Fruit fly (Drosophila melanogaster): ENCODE data around the gene Ccp84Ag.

Ccp84Ag gene

dm6 chr3R:6646740-6647139, 39.8 kb upstream of the Ccp84Ag start, which contains the start of gene Taf1 (continued):
- TF ChIP-seq HLH4C (GFP tag; IDR thresholded peaks at IDR 0.05; ENCODE audit: partially characterized antibody): 0 out of 3 replicates have a peak, but pooled peaks have one; percentile 37
- no peak for TF ChIP-seq CG8924 (tag; optimal IDR thresholded peaks at IDR 0.05)
- no peak for TF ChIP-seq seq (GFP tag; IDR thresholded peaks at IDR 0.05)
- TF ChIP-seq CG16863 (GFP tag; optimal IDR thresholded peaks at IDR 0.05): no peak
- TF ChIP-seq dpn (GFP tag; optimal IDR thresholded peaks at IDR 0.05): no peak
- no peak for TF ChIP-seq grau (tag; optimal IDR thresholded peaks at IDR 0.05)
- no peak for TF ChIP-seq CG6791 (GFP tag; IDR thresholded peaks at IDR 0.05; ENCODE audit: partially characterized antibody)
- no peak for TF ChIP-seq HHEX (GFP tag; optimal IDR thresholded peaks at IDR 0.05)
- no peak for TF ChIP-seq org-1 (GFP tag; optimal IDR thresholded peaks at IDR 0.05)
- no peak for TF ChIP-seq CG34376 (GFP tag; optimal IDR thresholded peaks at IDR 0.05)
- no peak for TF ChIP-seq CG18476 (GFP tag; optimal IDR thresholded peaks at IDR 0.05)
- no peak for TF ChIP-seq her (GFP tag; optimal IDR thresholded peaks at IDR 0.05)
- TF ChIP-seq CG4730 (GFP tag; IDR thresholded peaks at IDR 0.05): no peak
- peak; percentile 79 for TF ChIP-seq Med (GFP tag)
- no peak for TF ChIP-seq CG13296 (GFP tag; optimal IDR thresholded peaks at IDR 0.05)
- peak; percentile 29; the same call in 1 of the 2 replicates for TF ChIP-seq amos (GFP tag; IDR thresholded peaks at IDR 0.05; ENCODE audit: partially characterized antibody)
- peak in 1 of 2 experiments; percentile 30 for TF ChIP-seq insv (GFP tag; optimal IDR thresholded peaks at IDR 0.05)
- TF ChIP-seq CG16779 (GFP tag; IDR thresholded peaks at IDR 0.05): no peak
- TF ChIP-seq dmrt11E (tag; optimal IDR thresholded peaks at IDR 0.05): no peak
- TF ChIP-seq jigr1 (GFP tag; IDR thresholded peaks at IDR 0.05): no peak
- no peak for TF ChIP-seq Bdp1 (GFP tag; optimal IDR thresholded peaks at IDR 0.05)
- no peak for TF ChIP-seq D19B (GFP tag; optimal IDR thresholded peaks at IDR 0.05)
- no peak for TF ChIP-seq CG11456 (GFP tag; IDR thresholded peaks at IDR 0.05)
- no peak for TF ChIP-seq Camta (GFP tag; optimal IDR thresholded peaks at IDR 0.05)
- TF ChIP-seq CG1832 (GFP tag; optimal IDR thresholded peaks at IDR 0.05): no peak
- no peak for TF ChIP-seq onecut (GFP tag; IDR thresholded peaks at IDR 0.05)
- no peak for TF ChIP-seq CG17568 (GFP tag; optimal IDR thresholded peaks at IDR 0.05)
- no peak for TF ChIP-seq CG18262 (tag; optimal IDR thresholded peaks at IDR 0.05)
- no peak for TF ChIP-seq Ssrp (tag; optimal IDR thresholded peaks at IDR 0.05)
- no peak for TF ChIP-seq CG4328 (GFP tag; optimal IDR thresholded peaks at IDR 0.05)
- TF ChIP-seq CG10209 (GFP tag; optimal IDR thresholded peaks at IDR 0.05): no peak
- TF ChIP-seq CG4404 (GFP tag; IDR thresholded peaks at IDR 0.05): no peak
- no peak for TF ChIP-seq CG12219 (GFP tag; optimal IDR thresholded peaks at IDR 0.05)
- no peak for TF ChIP-seq CG31365 (tag; optimal IDR thresholded peaks at IDR 0.05)
- TF ChIP-seq CG18764 (GFP tag; optimal IDR thresholded peaks at IDR 0.05): no peak
- TF ChIP-seq eve (GFP tag; optimal IDR thresholded peaks at IDR 0.05): no peak
- no peak for TF ChIP-seq CG11398 (GFP tag; optimal IDR thresholded peaks at IDR 0.05)
- no peak for TF ChIP-seq oc (tag; optimal IDR thresholded peaks at IDR 0.05)
- peak in 1 of 2 experiments; percentile 21 for TF ChIP-seq crp (GFP tag; optimal IDR thresholded peaks at IDR 0.05)
- TF ChIP-seq nmo (GFP tag; optimal IDR thresholded peaks at IDR 0.05): no peak
- TF ChIP-seq HmgD (GFP tag; optimal IDR thresholded peaks at IDR 0.05): peak; percentile 68
- no peak for TF ChIP-seq Six4 (GFP tag; optimal IDR thresholded peaks at IDR 0.05)
- TF ChIP-seq prd (optimal IDR thresholded peaks at IDR 0.05): no peak
- peak; percentile 50; the same call in 2 of the 3 replicates for TF ChIP-seq prd (GFP tag; IDR thresholded peaks at IDR 0.05)
- no peak for TF ChIP-seq eyg (GFP tag; optimal IDR thresholded peaks at IDR 0.05)
- TF ChIP-seq ftz-f1 (GFP tag; optimal IDR thresholded peaks at IDR 0.05): peak; percentile 99
- TF ChIP-seq NFAT (GFP tag; IDR thresholded peaks at IDR 0.05): no peak
- peak; percentile 64 for TF ChIP-seq HmgZ (tag; optimal IDR thresholded peaks at IDR 0.05)
- no peak for TF ChIP-seq so (GFP tag; IDR thresholded peaks at IDR 0.05)
- TF ChIP-seq vvl (GFP tag; IDR thresholded peaks at IDR 0.05): peak; percentile 24; the same call in 1 of the 2 replicates
- no peak for TF ChIP-seq CG9215 (GFP tag; IDR thresholded peaks at IDR 0.05)

All from whole organism, embryonic.